Worm (Caenorhabditis elegans): ENCODE results near the gene gnrr-3.

Gene gnrr-3

ce11 chrX:9999599-10000201, 49.6 kb upstream of the gnrr-3 start (continued):
- peak; percentile 49 for TF ChIP-seq lin-38 (GFP tag; IDR thresholded peaks at IDR 0.05)
- no peak for TF ChIP-seq ceh-82 (tag; optimal IDR thresholded peaks at IDR 0.05)
- no peak for TF ChIP-seq sdz-12 (GFP tag; optimal IDR thresholded peaks at IDR 0.05)
- TF ChIP-seq nhr-111 (GFP tag; optimal IDR thresholded peaks at IDR 0.05), result no peak
- no peak for TF ChIP-seq F49E8.2 (tag; optimal IDR thresholded peaks at IDR 0.05; ENCODE audit: borderline replicate concordance)
- TF ChIP-seq dve-1 (tag; optimal IDR thresholded peaks at IDR 0.05; ENCODE audit: insufficient read depth), result peak; percentile 80
- no peak for TF ChIP-seq tag-97 (GFP tag; IDR thresholded peaks at IDR 0.05)
- TF ChIP-seq ztf-7 (tag; optimal IDR thresholded peaks at IDR 0.05), result no peak
- no peak for TF ChIP-seq Y75B8A.6 (GFP tag; IDR thresholded peaks at IDR 0.05)
- no peak for TF ChIP-seq lin-39 (tag; optimal IDR thresholded peaks at IDR 0.05)
- TF ChIP-seq set-16 (GFP tag; IDR thresholded peaks at IDR 0.05), result peak; percentile 100
- TF ChIP-seq daf-8 (GFP tag; IDR thresholded peaks at IDR 0.05), result no peak

- peak; percentile 77 for TF ChIP-seq aha-1 (tag)
- no peak for TF ChIP-seq daf-19 (GFP tag; conservative IDR thresholded peaks at IDR 0.05)
- no peak for TF ChIP-seq nhr-41 (GFP tag; IDR thresholded peaks at IDR 0.05)
- TF ChIP-seq lin-15B (tag; optimal IDR thresholded peaks at IDR 0.05), result no peak
- TF ChIP-seq ama-1 (optimal IDR thresholded peaks at IDR 0.05), result no peak
- TF ChIP-seq dve-1 (tag; optimal IDR thresholded peaks at IDR 0.05; ENCODE audit: insufficient read depth), result peak; percentile 26
Observed at ce11 chrX:10000635-10001034, 48.6 kb upstream of the gnrr-3 start, which contains the start of gene F19C6.2. F19C6.2 (plus strand) TSS chrX:10000935.

- TF ChIP-seq mep-1 (tag; optimal IDR thresholded peaks at IDR 0.05), result no peak
- TF ChIP-seq nhr-102 (tag; optimal IDR thresholded peaks at IDR 0.05), result no peak
- TF ChIP-seq nhr-41 (GFP tag; IDR thresholded peaks at IDR 0.05), result no peak
Observed at ce11 chrX:10008664-10009063, 40.6 kb upstream of the gnrr-3 start, which contains the start of gene F19C6.3. F19C6.3 (minus strand) TSS chrX:10008764.

DNA sequence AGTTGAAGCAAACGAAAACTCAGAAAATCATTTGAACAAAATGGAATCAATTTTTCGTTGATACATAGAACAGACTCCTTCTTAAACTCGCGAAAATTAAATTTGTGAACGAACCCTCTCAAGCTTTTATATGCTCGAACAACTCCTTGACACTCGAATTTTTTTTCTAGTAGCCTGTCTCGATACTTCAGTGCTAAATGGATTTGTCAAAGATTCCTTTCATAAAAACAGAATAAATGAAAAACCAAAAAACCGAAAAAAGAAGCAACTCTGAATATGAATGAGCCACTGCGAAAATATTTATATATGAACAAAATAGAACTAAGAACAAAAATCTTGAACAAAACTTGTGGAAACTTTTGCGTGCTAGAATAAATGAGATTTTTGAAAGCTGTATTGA, 39.3 kb upstream of the gnrr-3 start:
- no peak for TF ChIP-seq unc-62 (GFP tag; optimal IDR thresholded peaks at IDR 0.05 in 1 of 2)
- TF ChIP-seq unc-62 (tag; optimal IDR thresholded peaks at IDR 0.05), result no peak
- no peak for TF ChIP-seq ceh-44 (GFP tag; IDR thresholded peaks at IDR 0.05)
- no peak for TF ChIP-seq T26A8.4 (GFP tag; IDR thresholded peaks at IDR 0.05)
- no peak for TF ChIP-seq Y105C5A.15 (GFP tag; IDR thresholded peaks at IDR 0.05)
- peak; percentile 9 for TF ChIP-seq ces-1 (GFP tag; optimal IDR thresholded peaks at IDR 0.05)
- no peak for TF ChIP-seq F26F4.8 (GFP tag; conservative IDR thresholded peaks at IDR 0.05)
- no peak for TF ChIP-seq zip-11 (GFP tag; IDR thresholded peaks at IDR 0.05)
- no peak for TF ChIP-seq snpc-4 (tag; optimal IDR thresholded peaks at IDR 0.05)
- no peak for TF ChIP-seq nhr-48 (tag; optimal IDR thresholded peaks at IDR 0.05)
- no peak for TF ChIP-seq sdz-12 (GFP tag; optimal IDR thresholded peaks at IDR 0.05)
- TF ChIP-seq tra-1 (GFP tag; IDR thresholded peaks at IDR 0.05), result no peak
- no peak for TF ChIP-seq mep-1 (tag; optimal IDR thresholded peaks at IDR 0.05)
- no peak for TF ChIP-seq ztf-11 (tag; optimal IDR thresholded peaks at IDR 0.05)
- peak; percentile 56 for TF ChIP-seq fkh-10 (GFP tag; optimal IDR thresholded peaks at IDR 0.05)
- peak; percentile 34; the same call in 1 of the 2 replicates for TF ChIP-seq ctbp-1 (GFP tag; IDR thresholded peaks at IDR 0.05)
- TF ChIP-seq lin-1 (GFP tag; IDR thresholded peaks at IDR 0.05), result no peak
- TF ChIP-seq ceh-32 (tag; optimal IDR thresholded peaks at IDR 0.05; ENCODE audit: poor library complexity), result no peak

Data from whole organism, L4 larva.